Fruit fly (Drosophila melanogaster): ENCODE data around the gene CG4766.
A peak's percentile ranks its signal among the peaks of the same experiment; 100 is the strongest.

CG4766 gene

DNA sequence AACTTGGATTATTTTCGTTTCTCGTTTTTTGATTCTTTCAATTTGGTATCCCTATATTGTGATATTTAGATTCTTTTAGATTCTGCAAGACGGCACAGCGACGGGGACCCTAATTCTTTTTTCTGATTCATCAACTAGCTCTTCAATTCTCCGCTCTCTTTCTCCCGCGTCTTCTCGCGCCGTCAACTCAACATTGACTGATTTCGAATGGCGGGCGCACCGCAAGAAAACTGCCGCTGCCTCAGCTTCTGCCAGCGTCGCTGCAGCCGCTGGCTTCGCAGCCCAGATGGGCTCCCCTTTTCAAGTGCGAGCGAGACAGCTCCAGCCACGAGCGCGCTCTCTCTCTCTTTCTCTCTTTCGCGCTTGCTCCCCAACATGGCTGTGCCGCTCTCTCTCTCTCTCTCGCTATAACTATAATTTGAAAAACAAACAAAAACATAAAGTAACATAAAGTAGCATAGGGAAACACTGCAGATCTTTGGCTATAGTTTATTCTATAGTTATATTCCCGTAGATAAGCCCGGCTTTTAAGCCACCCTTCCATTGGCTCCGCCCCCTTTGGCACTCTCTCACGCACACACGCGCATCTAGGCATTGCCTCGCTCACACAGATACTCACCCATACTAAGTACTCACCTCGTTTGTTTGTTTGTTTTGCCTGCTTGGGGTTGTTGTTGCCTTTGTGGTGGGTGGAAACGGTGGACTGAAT lies 12.5 kb upstream of the CG4766 start, which contains the start of gene mab-21:
mab-21 (minus strand) TSS at position 206 of the 709 bp plus-strand sequence.
- TF ChIP-seq CG8478 (optimal IDR thresholded peaks at IDR 0.05): no peak

DNA sequence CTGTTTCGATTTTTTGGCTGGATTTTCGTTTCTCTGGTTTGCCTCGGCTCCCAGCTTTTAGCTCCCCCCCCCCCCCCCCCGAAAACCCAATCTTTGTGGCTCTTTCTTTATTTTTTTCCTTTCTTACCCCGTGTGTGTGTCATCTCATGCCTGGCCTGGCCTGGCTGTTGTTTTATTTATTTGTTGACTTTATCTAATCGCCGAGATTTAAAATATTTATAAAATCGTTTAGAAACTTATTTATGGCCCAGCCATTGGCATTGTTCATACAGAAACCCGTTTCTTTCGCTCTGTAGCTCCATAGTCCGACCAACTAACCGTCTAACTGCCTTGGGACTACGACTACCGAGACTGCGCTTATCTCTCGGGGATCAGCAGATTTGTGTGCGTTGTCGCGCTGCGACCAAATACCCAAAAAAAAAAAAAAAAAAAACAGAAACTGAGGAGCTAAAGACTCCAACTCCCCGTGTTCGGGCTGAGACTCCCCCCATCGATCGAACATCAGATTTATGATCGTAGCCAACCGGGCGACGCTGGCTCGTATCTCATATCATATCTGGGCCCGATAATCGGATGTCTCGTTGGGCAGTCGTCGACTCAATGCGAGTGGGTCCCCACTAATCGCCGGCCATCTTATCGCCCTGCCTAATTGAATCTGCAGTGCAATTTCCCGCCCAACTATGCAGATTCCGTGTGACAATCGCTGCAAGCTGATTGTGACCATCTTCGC lies 10.1 kb upstream of the CG4766 start:
- no peak for TF ChIP-seq CTCF (optimal IDR thresholded peaks at IDR 0.05)
- TF ChIP-seq CG8478 (optimal IDR thresholded peaks at IDR 0.05): no peak

DNA sequence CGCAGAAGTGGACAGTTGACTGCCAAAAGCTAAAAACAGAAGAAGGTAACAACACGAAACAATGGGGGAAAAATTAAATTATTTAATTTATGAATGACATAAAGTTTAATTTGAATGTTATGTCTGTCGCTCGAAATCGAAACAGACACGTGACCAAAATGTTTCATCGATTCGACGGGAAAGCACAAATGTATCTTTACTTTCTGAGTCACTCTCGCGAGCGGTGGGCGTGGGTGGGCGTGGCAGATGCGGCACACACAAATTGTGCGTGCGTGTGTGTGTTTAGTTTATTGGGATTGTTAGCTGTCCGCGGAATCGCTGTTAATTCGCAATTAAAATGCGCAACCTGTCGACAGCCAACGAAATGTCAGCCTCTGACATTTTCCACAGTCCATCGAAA lies 6.9 kb upstream of the CG4766 start:
- TF ChIP-seq CTCF (optimal IDR thresholded peaks at IDR 0.05): no peak
- no peak for TF ChIP-seq CG8478 (optimal IDR thresholded peaks at IDR 0.05)

DNA sequence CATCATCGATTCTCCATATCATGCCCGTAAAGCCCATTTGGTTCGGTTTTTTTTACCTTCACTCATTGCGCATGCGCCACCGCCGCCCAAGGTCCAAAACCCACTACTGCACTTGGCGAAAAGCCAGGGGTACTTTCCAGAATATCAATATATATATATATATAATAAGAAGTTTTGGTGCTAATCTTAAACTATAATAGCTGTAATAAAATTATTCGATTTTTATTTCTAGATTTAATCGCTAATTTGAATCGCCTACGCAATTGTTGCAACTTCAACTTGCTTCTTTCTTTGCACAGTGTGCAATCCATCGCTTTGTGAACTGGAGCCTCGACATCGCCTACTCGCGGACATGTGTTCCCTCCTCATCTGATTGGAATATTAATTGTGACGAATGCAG lies 3.2 kb upstream of the CG4766 start:
- TF ChIP-seq CG8478 (optimal IDR thresholded peaks at IDR 0.05): no peak
- no peak for TF ChIP-seq CTCF (optimal IDR thresholded peaks at IDR 0.05)

DNA sequence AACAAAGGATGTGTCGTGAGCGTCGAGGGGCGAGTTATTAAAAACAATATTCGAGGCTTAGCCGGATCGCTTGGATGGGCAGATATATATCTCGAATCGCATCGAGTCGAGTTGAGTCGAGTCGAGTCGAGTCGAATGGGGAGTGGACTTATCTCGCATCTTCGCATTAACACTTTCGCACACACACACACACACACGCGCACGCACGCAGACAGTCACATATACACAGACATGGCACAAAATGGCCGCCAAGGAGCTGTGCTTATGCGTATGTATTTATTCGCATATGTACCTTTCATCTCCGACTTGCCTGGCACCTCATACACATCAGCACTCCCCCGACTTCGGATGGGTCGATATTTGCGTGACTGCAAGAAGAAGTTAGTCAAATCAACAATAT lies 2.7 kb downstream of the CG4766 start:
- TF ChIP-seq CTCF (optimal IDR thresholded peaks at IDR 0.05): no peak
- TF ChIP-seq CG8478 (optimal IDR thresholded peaks at IDR 0.05): no peak

DNA sequence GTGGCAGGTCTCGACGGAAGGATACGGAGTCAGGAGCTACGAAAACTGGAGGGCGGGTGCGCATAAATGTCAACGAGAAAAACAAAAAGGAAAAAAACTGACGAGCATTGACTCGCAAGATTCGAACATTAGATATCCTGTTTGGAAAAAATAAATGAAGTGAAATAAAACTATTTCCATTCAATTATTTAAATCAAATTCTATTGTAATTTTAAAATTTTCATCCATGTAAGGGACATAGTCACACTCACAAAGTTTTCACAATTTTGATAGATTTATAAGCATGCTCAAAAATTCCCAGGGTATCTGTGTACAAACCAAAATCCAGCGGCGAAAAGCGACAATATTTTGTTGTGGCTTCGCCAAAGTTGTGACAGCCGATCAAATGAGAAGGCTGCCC lies 4.6 kb downstream of the CG4766 start:
- no peak for TF ChIP-seq CG8478 (optimal IDR thresholded peaks at IDR 0.05)
- no peak for TF ChIP-seq CTCF (optimal IDR thresholded peaks at IDR 0.05)

DNA sequence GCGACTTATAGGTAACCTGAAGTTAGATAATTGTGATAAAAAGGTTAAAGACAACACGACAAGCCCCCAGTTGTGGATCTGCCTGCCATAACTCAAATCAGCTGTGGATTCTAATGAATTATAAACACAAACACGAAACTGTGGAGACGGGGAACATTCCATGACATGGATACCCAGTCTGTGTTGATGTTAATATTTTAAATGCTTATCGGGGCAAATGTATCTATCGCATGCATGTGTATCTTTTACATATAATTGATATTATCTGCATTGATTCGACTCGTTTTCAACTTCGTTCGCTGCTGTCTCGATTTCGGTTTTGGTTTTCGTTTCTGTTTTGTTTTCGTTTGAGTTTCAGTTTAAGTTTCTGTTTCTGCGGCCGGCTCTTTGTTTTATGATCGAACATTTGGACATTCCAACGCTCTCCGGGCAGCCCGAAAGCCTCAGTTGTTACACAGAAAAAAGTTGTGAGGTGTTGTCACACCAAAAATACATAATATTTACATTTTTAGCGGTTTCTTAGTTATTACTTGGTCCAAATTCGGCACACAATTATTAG lies 7.8 kb downstream of the CG4766 start:
- TF ChIP-seq CG8478 (optimal IDR thresholded peaks at IDR 0.05) (no peak), CTCF (optimal IDR thresholded peaks at IDR 0.05) (no peak)

DNA sequence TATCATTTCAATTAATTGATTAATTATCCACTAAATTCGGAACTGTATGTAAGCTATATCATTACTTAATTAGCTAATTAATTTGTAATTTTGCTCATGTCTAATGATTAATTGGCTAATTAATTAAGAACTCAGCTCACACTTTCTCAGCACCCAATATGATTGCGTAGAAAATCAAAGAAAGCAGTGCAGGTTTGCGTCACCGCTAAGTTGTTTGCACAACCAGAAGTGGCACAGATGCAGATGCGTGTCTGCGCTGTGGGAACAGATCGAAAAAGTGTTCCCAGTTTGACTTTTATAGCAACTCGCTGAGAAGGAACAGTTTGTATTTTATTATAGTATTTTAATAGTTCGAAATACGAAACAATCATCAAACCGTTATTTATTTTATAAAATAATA lies 8.5 kb downstream of the CG4766 start:
- TF ChIP-seq CTCF (optimal IDR thresholded peaks at IDR 0.05): peak; percentile 69 to 80
- TF ChIP-seq CG8478 (optimal IDR thresholded peaks at IDR 0.05): no peak

DNA sequence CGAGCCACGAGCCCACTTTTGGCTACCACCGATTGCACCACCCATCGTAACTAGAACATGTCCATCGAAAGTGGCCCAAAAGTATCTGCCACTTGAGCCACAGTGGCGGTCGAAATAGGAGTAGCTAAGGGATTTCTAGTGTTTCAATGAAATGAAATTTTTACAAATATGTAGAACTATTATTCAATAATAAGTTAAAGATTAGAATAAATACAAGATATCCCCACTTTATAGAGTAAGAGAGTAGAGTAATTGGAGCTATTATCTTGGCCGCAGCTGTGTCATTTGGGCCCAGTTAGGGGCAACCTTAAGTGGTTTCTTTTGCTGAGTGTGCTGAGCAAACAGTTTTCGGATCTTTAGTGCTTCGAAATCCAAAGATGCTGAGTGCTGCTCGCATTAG lies 11.2 kb downstream of the CG4766 start:
- TF ChIP-seq CG8478 (optimal IDR thresholded peaks at IDR 0.05): no peak
- no peak for TF ChIP-seq CTCF (optimal IDR thresholded peaks at IDR 0.05)

DNA sequence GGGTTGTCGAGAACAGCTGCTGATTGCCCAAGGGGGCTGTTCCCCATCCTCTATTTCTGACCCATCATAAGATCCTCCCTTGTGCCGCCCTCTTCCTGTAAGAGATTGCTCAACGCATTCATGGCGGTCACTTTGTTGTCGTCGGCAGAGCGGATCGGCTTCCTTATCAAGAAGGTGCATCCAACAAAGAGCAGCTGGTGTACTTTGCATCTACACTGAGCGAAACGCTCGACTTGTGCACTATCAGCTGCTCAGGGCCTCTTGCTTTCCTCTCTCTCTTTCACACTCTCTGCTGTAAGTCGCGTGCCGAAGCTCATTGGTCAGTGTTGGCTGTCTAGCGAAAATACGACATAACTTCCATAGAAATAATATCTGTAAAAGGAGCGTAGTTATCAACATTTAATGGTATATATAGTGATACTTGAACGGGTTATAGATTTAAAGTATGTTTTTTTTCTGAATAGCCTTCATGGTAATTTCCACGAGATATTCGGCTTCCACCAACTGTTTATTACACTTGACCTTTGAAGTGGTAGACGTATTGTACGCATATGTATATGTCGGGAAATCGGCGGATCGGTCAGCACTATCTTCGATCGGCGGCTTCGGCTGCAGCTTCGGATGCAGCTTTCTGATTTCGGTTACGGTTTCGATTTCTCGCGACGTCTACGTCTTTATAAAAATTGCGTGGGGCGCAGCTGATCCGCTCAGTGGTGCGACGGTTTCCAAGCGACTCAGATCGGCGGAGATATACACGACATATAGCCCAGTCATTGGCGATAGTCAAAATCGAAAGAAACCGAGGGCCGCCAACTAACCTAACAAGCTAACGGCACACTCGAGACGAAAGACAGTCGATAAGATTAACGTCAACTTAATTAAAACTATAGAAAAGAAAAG lies 12.3 kb downstream of the CG4766 start, which contains the start of gene CG5966:
CG5966 (plus strand) TSS at position 704 of the 900 bp plus-strand sequence.
- TF ChIP-seq CG8478 (optimal IDR thresholded peaks at IDR 0.05) (no peak), CTCF (optimal IDR thresholded peaks at IDR 0.05) (no peak)

DNA sequence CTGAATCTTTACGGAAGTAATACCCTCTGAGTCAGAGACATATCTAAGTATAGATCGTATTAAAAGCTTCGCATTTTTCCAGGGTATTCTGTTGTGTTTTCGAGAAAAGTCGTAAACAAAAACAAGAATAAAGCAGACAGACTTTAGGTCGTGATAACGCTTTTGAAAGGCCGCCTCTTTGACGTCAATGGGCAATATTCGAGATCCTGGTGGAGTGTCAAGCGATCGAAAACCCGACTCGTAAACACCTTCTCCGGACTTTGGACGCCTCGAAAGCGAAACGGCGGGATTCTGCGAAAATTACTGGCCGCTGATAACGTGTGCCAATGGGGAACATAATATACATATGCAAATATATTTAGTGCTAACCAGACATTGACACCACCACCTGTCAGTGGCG lies 13.2 kb downstream of the CG4766 start:
- TF ChIP-seq CTCF (optimal IDR thresholded peaks at IDR 0.05) (no peak), CG8478 (optimal IDR thresholded peaks at IDR 0.05) (no peak)

DNA sequence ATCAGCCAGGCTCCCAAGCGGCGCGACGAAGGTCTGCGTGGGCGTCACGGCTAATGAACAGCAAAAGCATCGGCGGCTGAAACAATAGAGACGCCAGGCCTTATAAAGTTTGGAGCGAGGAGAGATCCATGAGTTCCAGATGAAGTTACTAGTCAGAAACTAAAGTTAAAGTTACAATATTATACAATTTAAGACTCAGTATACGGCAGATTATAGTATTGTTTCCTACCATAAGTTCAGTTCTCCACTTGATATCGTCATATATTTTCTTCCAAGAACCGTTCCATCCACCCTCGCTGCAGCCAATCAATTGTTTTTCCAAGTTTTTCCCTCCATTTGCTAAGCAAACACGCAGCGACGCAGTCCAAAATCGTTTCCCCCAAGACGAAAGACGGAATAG lies 17.2 kb downstream of the CG4766 start:
- TF ChIP-seq CG8478 (optimal IDR thresholded peaks at IDR 0.05): no peak
- TF ChIP-seq CTCF (optimal IDR thresholded peaks at IDR 0.05): no peak

DNA sequence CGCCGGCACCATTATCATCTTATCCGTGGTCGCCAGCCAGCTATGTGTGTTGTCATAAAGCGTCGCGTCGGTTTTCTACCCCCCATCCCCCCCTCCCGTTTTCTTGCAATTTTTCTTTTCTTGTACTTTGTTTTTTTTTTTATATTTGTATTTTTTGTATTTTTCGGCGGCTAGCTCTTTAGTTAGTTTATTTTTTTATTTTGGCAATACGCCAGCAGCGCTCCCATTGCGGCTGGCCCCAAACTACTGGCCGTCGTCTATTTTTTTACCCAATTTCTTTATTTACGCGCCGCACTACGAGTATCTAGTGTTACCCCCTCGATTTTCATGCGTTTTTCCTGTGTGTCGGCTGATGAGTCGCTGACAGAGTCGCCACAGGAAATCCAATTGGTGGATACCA lies 19.2 kb downstream of the CG4766 start:
- TF ChIP-seq CG8478 (optimal IDR thresholded peaks at IDR 0.05) (no peak), CTCF (optimal IDR thresholded peaks at IDR 0.05) (no peak)

DNA sequence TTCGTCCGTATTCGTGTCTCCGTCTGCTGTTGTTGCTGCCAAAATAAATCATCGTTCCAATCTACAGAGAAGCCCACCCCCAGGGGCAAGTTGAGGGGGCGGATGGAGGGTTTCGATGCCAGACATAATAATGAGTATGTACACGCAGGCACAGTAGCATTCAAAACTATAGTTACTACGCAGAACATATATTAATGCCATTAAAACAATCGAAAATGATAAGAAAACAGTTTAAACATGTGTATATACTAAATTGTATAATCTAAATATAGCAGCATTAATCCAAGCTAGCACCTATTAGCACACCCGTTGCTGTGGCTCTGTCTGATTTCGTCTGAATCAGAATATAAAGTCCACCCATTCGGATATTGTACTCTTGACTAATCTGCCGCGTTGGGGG lies 19.7 kb downstream of the CG4766 start:
- TF ChIP-seq CG8478 (optimal IDR thresholded peaks at IDR 0.05) (no peak), CTCF (optimal IDR thresholded peaks at IDR 0.05) (no peak)

DNA sequence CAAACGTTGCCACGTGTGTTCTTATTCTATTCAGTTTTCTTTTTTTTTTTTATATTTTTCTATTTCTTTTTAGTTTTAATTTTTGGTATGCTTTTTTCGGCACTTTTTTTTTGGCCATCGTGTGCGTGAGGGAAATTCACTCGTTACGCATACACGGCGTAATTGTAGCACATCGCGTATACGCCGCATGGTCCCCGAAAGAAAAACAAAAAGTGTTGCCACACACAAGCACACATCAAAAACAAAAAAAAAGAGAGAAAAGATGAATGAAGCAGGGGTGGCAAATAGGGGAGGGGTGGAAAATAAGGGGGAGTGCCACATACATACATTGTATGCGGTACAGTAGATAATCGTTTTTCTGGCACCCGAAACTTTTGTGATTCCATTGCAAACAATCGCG lies 22.8 kb downstream of the CG4766 start:
- TF ChIP-seq CG8478 (optimal IDR thresholded peaks at IDR 0.05) (no peak), CTCF (optimal IDR thresholded peaks at IDR 0.05) (no peak)

Data from S2 (cell line).